Worm (Caenorhabditis elegans) whole organism, L3 larva: ENCODE data around the gene mcp-1.

Source experiments
- ZK546.5 ChIP-seq: sonication (generic microtip); optimal IDR thresholded peaks from 2 replicates; lab custom pipeline; 2017; ENCODE audit warnings: missing biosample characterization, missing genetic modification characterization
- ama-1 ChIP-seq: fragments of 150-350 bp; optimal IDR thresholded peaks from 2 replicates; lab custom pipeline; 2018
- ceh-9 ChIP-seq: sonication (generic microtip); optimal IDR thresholded peaks from 2 replicates; lab custom pipeline; 2018; ENCODE audit warnings: missing biosample characterization, missing genetic modification characterization
- eor-1 ChIP-seq, 2 experiments: fragments of 150-350 bp; optimal IDR thresholded peaks; 2 replicates each; lab custom pipeline; 2014 to 2018; ENCODE audit warnings: missing biosample characterization in 2 of 2, missing genetic modification characterization in 2 of 2
- fos-1 ChIP-seq: fragments of 150-350 bp; optimal IDR thresholded peaks from 2 replicates; lab custom pipeline; 2014; ENCODE audit warnings: missing biosample characterization, missing genetic modification characterization
- nfya-1 ChIP-seq: sonication (generic microtip); optimal IDR thresholded peaks from 2 replicates; lab custom pipeline; 2017; ENCODE audit warnings: missing genetic modification characterization, mild to moderate bottlenecking, missing compliant biosample characterization, antibody characterized with exemption, moderate library complexity; ENCODE audit not compliant: insufficient read depth
- nhr-11 ChIP-seq: fragments of 150-350 bp; optimal IDR thresholded peaks from 2 replicates; lab custom pipeline; 2014; ENCODE audit warnings: missing biosample characterization, missing genetic modification characterization
- pqm-1 ChIP-seq: fragments of 150-350 bp; optimal IDR thresholded peaks from 2 replicates; lab custom pipeline; 2017; ENCODE audit warnings: missing biosample characterization, missing genetic modification characterization, inconsistent platforms
- skn-1 ChIP-seq: fragments of 150-350 bp; optimal IDR thresholded peaks from 2 replicates; lab custom pipeline; 2014; ENCODE audit warnings: missing biosample characterization, missing genetic modification characterization
- unc-39 ChIP-seq: sonication (generic microtip); optimal IDR thresholded peaks from 4 replicates; lab custom pipeline; 2017; ENCODE audit warnings: missing biosample characterization, missing genetic modification characterization
- unc-62 ChIP-seq: fragments of 150-350 bp; sonication (generic microtip); optimal IDR thresholded peaks from 4 replicates; lab custom pipeline; 2014; ENCODE audit warnings: missing biosample characterization, missing genetic modification reagents, missing genetic modification characterization
- ztf-11 ChIP-seq: fragments of 150-350 bp; optimal IDR thresholded peaks from 2 replicates; lab custom pipeline; 2014; ENCODE audit warnings: missing biosample characterization, missing genetic modification characterization

ce11 chrV:5953086-5953485, 8.5 kb upstream of the mcp-1 start:
- TF ChIP-seq fos-1 (tag; lab: Kevin White, UChicago) (no peak), nfya-1 (tag; lab: Kevin White, UChicago) (peak; percentile 88), skn-1 (tag; lab: Kevin White, UChicago) (no peak), unc-62 (GFP tag; lab: Kevin White, UChicago) (no peak), ama-1 (lab: Kevin White, UChicago) (no peak), nhr-11 (tag; lab: Kevin White, UChicago) (no peak), eor-1 (tag; optimal IDR thresholded peaks at IDR 0.05; lab: Kevin White, UChicago) (no peak), unc-39 (tag; lab: Kevin White, UChicago) (no peak), ztf-11 (tag; lab: Kevin White, UChicago) (no peak), ZK546.5 (tag; lab: Kevin White, UChicago) (no peak), ceh-9 (tag; lab: Kevin White, UChicago) (no peak), pqm-1 (tag; lab: Kevin White, UChicago) (no peak)
